Fruit fly (Drosophila melanogaster) whole organism, prepupa: Measurements from ENCODE around the gene CG10802.

Source experiments
- cyc ChIP-seq: fragments of 200-800 bp; sonication (Bioruptor generic); optimal IDR thresholded peaks from 3 replicates; lab custom pipeline; 2016; ENCODE audit warnings: missing biosample characterization, missing genetic modification characterization
- lz ChIP-seq: fragments of 200-800 bp; sonication (Bioruptor generic); optimal IDR thresholded peaks from 3 replicates; lab custom pipeline; 2016; ENCODE audit warnings: missing biosample characterization, missing genetic modification characterization

DNA sequence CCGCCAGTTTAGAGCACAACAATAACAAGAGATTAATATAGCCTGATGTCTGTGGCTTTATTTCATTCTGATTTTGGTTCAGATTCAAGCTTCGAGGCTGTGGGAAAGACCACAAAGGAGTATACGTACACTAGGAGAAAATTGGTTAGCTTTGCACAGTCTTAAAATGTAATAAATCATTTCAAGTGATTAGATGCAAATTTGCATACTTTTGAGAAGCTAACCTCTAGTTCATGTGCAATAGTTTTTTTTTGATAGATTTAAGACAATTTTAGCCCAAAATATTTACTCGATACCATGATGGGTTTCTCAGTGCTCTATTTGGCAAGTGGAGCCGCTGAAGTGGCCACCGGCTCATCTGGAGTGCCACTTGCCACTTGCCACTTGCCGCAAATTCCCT lies 25.2 kb upstream of the CG10802 start:
- TF ChIP-seq cyc (GFP tag; lab: Kevin White, UChicago) = no peak
- TF ChIP-seq lz = no peak
